Fruit fly (Drosophila melanogaster): ENCODE measurements around the gene Rga.

The Rga gene

DNA sequence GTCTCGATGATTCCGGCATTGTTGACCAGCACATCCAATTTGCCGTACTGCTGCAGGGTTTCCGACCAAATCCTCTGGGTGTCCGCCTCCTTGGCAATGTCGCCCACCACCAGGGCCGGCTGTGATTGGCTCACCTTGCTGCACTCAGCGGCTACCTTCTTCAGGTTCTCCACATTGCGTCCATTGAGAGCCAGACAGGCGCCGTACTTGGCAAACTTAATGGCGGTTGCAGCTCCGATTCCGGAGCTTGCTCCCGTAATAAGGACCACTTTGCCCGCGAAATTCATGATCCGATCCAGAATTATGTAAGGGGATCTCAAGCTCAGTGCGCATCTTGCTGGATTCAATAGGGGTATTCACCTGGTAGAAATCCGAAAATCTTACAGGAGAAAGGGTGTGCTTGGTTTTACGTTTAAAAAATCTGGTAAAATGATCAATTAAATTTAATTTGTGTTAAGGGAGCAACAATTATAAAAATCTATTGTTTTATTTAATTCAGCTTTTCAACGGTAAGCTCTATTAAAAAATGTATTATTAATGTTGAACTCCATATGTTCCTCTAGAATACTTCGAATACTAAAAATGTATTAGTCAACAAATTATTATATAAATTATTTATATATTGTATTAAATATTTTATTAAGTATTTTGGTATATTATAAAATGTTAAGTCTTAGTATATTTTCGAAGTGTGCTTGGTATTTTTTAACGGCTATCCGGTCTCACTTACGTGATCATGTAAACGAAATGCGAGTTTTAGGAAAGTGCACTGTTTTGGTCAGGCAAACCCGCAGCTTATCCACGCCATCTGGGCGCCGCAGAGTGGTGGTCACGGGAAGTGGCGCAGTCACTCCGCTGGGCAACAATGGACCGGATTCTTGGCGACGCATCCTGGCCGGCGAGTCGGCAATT, 23.9 kb upstream of the Rga start, which contains the start of the genes CG31548 and CG12170:
TSS of gene CG31548 (minus strand) at position 334 of the 912 bp plus-strand sequence.
TSS of gene CG12170 (plus strand) at position 716 of the 912 bp plus-strand sequence.
- TF ChIP-seq Sin3A (optimal IDR thresholded peaks at IDR 0.05) (no peak), ttk (optimal IDR thresholded peaks at IDR 0.05) (no peak), h (optimal IDR thresholded peaks at IDR 0.05) (no peak), insv (optimal IDR thresholded peaks at IDR 0.05) (no peak), psq (optimal IDR thresholded peaks at IDR 0.05) (no peak), Myc (optimal IDR thresholded peaks at IDR 0.05) (no peak)

DNA sequence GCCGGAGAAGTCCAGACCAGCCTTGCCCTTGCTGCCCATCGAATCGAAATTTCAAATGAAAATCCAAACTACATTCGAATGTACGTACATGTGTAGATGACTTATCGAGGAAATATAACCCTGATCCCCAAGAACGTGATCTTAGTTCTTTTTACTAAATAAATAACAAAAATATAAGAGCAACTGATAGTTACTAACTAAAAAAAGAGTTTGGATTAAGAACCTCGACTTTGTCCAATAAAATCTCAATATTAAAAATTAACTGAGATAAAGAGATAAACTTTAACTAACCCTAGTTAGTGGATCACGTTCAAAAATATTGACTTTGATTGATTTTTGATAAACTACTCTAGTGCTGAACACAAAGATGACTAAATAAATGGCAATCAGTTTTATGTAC, 22.6 kb upstream of the Rga start, which contains the start of gene CG31546:
TSS of gene CG31546 (minus strand) at position 101 of the 400 bp plus-strand sequence.
- TF ChIP-seq h (optimal IDR thresholded peaks at IDR 0.05), result no peak
- no peak for TF ChIP-seq Sin3A (optimal IDR thresholded peaks at IDR 0.05)
- TF ChIP-seq Myc (optimal IDR thresholded peaks at IDR 0.05), result no peak
- TF ChIP-seq ttk (optimal IDR thresholded peaks at IDR 0.05), result no peak
- no peak for TF ChIP-seq insv (optimal IDR thresholded peaks at IDR 0.05)
- no peak for TF ChIP-seq psq (optimal IDR thresholded peaks at IDR 0.05)

DNA sequence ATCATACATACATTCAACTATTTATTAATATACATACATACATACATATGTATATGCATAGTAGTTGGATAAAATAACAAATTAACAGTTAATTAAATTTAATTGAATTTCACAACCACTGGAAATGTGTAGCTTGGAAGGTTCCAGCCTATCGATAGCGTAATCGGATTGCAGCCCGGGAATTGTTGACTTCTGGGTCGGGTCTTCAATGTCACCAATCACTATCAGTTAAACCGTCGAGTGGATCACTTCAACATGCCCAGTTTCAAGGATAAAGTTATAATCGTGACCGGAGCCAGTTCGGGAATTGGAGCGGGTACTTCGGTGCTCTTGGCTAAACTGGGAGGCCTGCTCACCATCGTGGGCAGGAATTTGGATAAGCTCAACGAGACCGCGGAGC, 20.5 kb upstream of the Rga start, which contains the start of gene CG12171:
TSS of gene CG12171 (plus strand) at position 191 of the 400 bp plus-strand sequence.
- TF ChIP-seq psq (optimal IDR thresholded peaks at IDR 0.05) (no peak), Myc (optimal IDR thresholded peaks at IDR 0.05) (no peak), ttk (optimal IDR thresholded peaks at IDR 0.05) (no peak), Sin3A (optimal IDR thresholded peaks at IDR 0.05) (no peak), insv (optimal IDR thresholded peaks at IDR 0.05) (no peak), h (optimal IDR thresholded peaks at IDR 0.05) (no peak)

DNA sequence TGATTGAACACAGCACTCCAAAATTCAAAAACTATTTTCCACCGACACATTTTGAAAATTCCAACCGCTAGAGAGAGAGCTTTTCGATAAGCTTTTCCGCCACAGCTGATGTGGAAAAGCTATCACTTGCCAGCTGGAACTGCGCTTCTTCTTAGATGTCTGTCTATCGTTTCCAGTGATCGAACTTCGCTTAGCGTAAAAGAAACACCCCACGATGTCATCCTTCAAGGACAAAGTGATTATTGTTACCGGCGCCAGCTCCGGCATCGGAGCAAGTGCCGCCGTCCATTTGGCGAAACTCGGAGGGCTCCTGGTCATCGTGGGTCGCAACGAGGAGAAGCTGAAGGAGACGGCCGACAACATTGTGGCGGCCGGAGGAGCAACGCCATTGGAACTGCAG, 19.3 kb upstream of the Rga start, which contains the start of gene CG31549:
TSS of gene CG31549 (plus strand) at position 11 of the 400 bp plus-strand sequence.
- TF ChIP-seq ttk (optimal IDR thresholded peaks at IDR 0.05) (no peak), Sin3A (optimal IDR thresholded peaks at IDR 0.05) (no peak), insv (optimal IDR thresholded peaks at IDR 0.05) (no peak), psq (optimal IDR thresholded peaks at IDR 0.05) (no peak)

DNA sequence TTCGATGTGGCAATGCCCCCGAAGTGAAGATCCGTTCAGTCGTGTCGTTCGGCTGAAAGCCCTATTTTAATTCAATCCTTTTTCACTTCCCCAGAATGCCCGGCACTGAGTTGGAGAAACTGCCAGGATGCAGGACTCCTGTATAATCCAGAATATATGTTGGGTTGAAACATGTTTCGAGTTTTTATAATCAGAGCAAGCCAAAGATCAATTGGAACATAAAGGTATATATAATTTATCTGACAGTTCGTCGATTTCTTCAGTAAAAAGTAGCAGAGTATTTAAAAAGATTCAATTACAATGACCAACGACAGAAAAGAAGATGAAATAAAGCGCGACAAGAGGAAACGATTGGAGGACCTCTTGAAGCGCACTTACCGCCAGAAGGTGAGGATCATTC, 14.6 kb upstream of the Rga start, which contains the start of gene CG31551:
TSS of gene CG31551 (plus strand) at position 301 of the 400 bp plus-strand sequence.
- no peak for TF ChIP-seq Sin3A (optimal IDR thresholded peaks at IDR 0.05)
- TF ChIP-seq Myc (optimal IDR thresholded peaks at IDR 0.05), result no peak
- no peak for TF ChIP-seq h (optimal IDR thresholded peaks at IDR 0.05)
- TF ChIP-seq insv (optimal IDR thresholded peaks at IDR 0.05), result no peak
- no peak for TF ChIP-seq ttk (optimal IDR thresholded peaks at IDR 0.05)

DNA sequence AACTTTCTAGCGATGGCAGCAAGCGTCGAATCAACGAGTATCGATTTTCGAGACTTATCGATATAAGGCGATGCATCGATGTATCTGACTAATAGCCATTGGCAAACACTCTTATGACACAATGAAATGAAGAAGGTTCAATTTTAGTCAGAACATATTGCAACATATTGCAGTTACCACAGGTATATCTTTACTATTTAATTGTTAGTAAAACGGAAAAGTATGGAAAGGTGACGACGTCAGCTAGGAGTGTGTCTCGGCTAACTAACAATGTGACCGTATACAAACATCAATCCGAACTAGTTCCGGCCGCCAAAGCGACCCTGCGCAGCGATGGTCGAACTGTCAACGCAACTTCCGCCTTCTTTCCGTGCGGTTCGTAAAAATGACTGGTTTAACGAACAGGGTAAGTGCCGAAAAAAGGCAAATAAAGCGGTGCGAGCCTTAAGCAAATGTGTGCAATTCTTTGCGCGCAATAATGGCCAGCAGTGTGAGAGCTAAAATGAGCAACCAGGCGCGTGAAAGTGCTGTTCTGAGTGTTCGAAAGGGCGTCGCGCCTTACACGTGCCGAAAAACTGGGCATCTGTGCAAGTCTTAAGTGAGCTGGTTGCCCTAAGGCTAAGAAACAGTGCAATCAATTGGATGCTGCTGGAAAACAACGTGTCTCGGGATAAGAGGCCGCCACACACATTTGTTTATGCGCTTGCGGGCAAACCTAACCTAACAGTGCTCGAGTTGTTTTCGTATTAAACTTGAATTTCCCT, 11.4 kb upstream of the Rga start, which contains the start of the genes Dph4, Spec2 and RpL13A:
TSS of gene Dph4 (minus strand) at position 11 of the 764 bp plus-strand sequence.
TSS of gene Spec2 (minus strand) at position 11 of the 764 bp plus-strand sequence.
TSS of gene RpL13A (plus strand) at position 360 of the 764 bp plus-strand sequence.
- no peak for TF ChIP-seq ttk (optimal IDR thresholded peaks at IDR 0.05)
- no peak for TF ChIP-seq h (optimal IDR thresholded peaks at IDR 0.05)
- TF ChIP-seq Sin3A (optimal IDR thresholded peaks at IDR 0.05), result no peak
- no peak for TF ChIP-seq Myc (optimal IDR thresholded peaks at IDR 0.05)
- TF ChIP-seq insv (optimal IDR thresholded peaks at IDR 0.05), result no peak
- no peak for TF ChIP-seq psq (optimal IDR thresholded peaks at IDR 0.05)

DNA sequence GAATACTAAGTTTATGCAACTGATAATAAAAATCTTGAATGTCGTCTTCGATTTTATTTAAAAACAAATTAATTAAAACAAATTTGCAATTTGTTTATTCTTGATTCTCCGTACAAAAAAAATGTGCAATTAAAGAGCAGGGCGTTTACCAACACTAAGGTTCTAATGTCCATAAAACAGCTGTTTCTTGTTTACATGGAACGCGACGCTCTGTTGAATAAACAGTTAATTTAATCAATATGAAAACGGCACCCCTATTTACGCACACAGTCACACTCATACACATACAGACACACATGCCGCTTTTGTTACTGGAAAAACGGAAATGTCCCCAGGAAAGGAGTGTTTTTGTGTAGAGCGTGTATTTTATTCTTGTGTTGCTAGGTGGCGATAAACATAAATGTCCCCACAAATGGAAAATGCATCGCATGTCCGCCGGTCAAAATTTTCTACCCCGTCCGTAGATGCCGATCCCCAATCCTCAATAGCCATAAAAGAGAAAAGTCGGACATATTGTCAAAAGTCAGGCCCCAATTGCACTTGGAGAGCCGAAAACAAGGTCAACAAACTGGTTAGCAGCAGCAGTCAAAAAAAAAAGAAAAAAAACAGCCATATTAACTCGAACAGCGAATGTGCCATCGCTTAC, 10.2 kb upstream of the Rga start:
- TF ChIP-seq Sin3A (optimal IDR thresholded peaks at IDR 0.05), result no peak
- no peak for TF ChIP-seq Myc (optimal IDR thresholded peaks at IDR 0.05)
- no peak for TF ChIP-seq psq (optimal IDR thresholded peaks at IDR 0.05)
- TF ChIP-seq h (optimal IDR thresholded peaks at IDR 0.05), result no peak
- TF ChIP-seq insv (optimal IDR thresholded peaks at IDR 0.05), result no peak
- TF ChIP-seq ttk (optimal IDR thresholded peaks at IDR 0.05), result no peak

DNA sequence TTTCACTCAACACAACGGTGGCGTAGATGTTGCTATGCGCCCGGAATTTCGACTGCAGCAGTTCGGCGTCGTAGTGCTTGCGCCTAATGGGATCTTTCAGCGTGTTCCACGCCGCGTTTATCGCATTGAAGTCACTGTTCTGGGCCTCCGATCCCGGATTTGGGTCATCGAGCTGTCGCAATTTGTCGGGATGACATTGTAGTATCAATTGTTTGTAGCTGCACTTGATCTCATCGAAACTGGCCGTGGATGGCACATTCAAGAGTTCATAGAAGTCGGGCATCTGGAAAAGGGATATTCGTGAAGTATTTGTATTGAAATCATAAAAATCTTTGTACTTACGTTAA, 9.5 kb upstream of the Rga start:
- TF ChIP-seq psq (optimal IDR thresholded peaks at IDR 0.05), result no peak
- TF ChIP-seq h (optimal IDR thresholded peaks at IDR 0.05), result no peak
- TF ChIP-seq ttk (optimal IDR thresholded peaks at IDR 0.05), result no peak
- no peak for TF ChIP-seq insv (optimal IDR thresholded peaks at IDR 0.05)
- no peak for TF ChIP-seq Sin3A (optimal IDR thresholded peaks at IDR 0.05)
- TF ChIP-seq Myc (optimal IDR thresholded peaks at IDR 0.05), result no peak

DNA sequence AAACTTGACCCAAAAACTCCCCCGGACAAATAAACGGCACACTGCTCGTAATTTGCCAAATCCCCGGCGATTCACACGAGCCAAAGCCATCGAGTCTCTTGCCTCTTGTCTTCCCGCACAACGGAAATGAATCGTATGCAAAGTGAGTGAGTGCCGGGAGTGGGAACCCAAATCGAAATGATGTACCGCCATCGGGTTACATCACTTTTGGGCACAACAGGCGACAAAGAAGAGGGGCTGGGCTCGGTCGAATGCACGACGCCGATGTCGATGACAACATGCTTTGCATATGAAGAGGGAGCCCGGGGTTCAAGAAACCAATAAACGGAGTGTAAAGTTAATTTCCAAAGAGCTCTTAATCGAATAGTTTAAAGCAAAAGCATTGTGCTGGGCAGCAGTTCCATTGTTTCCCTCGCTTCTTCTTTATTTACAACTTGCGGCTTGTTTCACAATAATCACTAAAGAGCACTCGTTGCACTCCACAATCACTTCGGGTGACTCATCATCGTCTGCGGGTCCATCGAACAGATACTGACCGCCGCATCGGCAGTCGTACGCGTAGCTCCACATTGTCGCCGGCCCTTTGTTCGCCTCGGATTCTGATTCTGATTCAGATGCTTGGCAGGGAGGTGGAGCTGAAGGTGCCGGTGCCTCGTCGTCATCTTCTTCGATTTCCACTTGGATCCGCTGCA, 8.9 kb upstream of the Rga start:
- TF ChIP-seq insv (optimal IDR thresholded peaks at IDR 0.05), result no peak
- TF ChIP-seq psq (optimal IDR thresholded peaks at IDR 0.05), result no peak

DNA sequence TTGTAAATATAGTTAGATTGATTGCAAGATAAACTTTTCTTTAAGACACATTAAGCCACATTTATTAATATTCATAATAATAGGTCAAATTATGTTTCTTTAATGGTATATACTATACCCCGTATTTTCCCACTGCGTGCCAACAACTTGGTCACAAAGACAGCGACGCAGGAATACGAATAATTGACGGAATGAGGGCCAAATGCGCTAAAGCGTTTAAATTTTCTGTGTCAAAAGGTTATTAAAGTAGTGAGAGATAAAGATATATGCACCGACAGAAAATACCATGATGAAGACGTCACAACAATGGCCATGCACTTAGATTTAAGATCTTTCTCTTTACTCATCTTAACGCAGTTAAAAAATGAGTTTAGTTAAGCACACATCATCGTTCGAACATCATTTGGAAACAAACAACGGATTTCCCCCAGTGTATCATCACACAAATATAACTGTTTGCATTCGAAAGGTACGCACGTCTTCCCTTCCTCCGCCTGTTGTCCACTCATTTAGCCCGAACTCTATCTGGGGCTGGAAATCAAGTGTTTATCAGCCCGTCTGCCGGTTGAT, 7.6 kb upstream of the Rga start:
- no peak for TF ChIP-seq Myc (optimal IDR thresholded peaks at IDR 0.05)
- no peak for TF ChIP-seq psq (optimal IDR thresholded peaks at IDR 0.05)
- no peak for TF ChIP-seq insv (optimal IDR thresholded peaks at IDR 0.05)
- TF ChIP-seq h (optimal IDR thresholded peaks at IDR 0.05), result no peak
- no peak for TF ChIP-seq Sin3A (optimal IDR thresholded peaks at IDR 0.05)
- no peak for TF ChIP-seq ttk (optimal IDR thresholded peaks at IDR 0.05)

All from Kc167 (cell line).